Worm (Caenorhabditis elegans): ENCODE measurements around the gene F57B1.1.

DNA sequence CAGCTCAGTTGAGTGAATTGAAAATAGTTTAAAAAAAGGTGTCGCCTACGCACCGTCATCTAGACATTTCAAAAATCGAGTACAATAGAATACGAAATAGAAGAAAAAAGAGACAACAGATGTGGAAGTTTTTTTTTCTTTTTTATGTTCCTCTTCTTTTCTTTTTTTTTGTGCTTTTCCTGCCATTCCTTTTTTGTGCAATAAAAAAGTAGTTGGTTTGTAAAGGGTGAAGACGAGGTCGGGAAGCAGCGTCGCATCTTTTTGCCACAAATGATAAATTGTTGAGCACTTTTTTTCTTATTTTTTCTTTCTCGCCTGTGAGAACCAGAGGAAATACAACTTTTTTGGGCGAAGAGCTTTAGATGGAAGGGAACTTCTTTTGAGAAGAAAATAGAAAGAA is 11.1 kb upstream of the F57B1.1 start:
- TF ChIP-seq ama-1 (optimal IDR thresholded peaks at IDR 0.05) (no peak), aly-1 (tag; optimal IDR thresholded peaks at IDR 0.05) (no peak), scrt-1 (GFP tag; IDR thresholded peaks at IDR 0.05) (no peak), flt-1 (GFP tag; IDR thresholded peaks at IDR 0.05) (no peak), F13C5.2 (tag; optimal IDR thresholded peaks at IDR 0.05) (no peak), ets-7 (tag; optimal IDR thresholded peaks at IDR 0.05) (no peak), hmg-4 (GFP tag; optimal IDR thresholded peaks at IDR 0.05) (no peak), tbx-11 (GFP tag; IDR thresholded peaks at IDR 0.05) (no peak), sea-1 (GFP tag; conservative IDR thresholded peaks at IDR 0.05) (no peak), hnd-1 (tag; optimal IDR thresholded peaks at IDR 0.05) (no peak), ceh-36 (tag; optimal IDR thresholded peaks at IDR 0.05) (no peak)

All from whole organism, early embryonic.